Fruit fly (Drosophila melanogaster): ENCODE data around the gene fng.

Gene fng

DNA sequence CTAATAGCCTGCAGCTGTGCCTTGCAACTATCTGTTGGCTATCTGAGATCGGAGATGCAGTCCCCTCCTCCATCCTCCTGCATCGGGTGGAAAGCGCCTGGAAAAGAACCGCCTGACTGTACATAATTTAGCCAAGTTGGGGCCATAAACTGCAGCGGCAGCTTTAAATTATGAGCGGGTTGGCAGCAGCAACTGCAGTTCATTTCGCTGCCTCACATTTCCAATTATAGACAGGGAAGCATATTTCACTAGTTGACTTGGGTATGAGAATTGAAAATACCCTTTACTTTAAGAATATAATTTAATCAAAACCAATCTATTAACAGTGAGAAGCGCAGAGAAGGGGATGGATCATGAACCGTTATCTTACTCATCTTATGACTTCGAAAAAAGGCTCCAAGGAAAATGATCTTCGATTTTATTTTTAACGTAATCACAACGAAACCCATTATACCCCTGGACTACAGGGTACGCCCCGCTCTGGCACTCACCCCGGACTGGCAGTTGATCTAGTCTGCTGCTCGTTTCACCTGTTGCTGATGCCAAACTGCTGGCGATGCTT, 26.2 kb downstream of the fng start (continued):
- TF ChIP-seq usp (GFP tag; optimal IDR thresholded peaks at IDR 0.05), result no peak
- no peak for TF ChIP-seq CHES-1-like (GFP tag; optimal IDR thresholded peaks at IDR 0.05)
- no peak for TF ChIP-seq chm (GFP tag; IDR thresholded peaks at IDR 0.05)
- TF ChIP-seq CG9215 (GFP tag; IDR thresholded peaks at IDR 0.05), result no peak
- TF ChIP-seq Awh (GFP tag; IDR thresholded peaks at IDR 0.05), result 0 out of 2 replicates have a peak, but pooled peaks have one; percentile 26
- TF ChIP-seq gfzf (GFP tag; optimal IDR thresholded peaks at IDR 0.05), result no peak
- peak; percentile 29 for TF ChIP-seq CG13424 (tag; optimal IDR thresholded peaks at IDR 0.05)
- peak; percentile 14 for TF ChIP-seq tio (GFP tag; optimal IDR thresholded peaks at IDR 0.05)
- no peak for TF ChIP-seq wor (GFP tag; IDR thresholded peaks at IDR 0.05)
- TF ChIP-seq danr (GFP tag; IDR thresholded peaks at IDR 0.05), result no peak
- TF ChIP-seq Lpt (GFP tag; optimal IDR thresholded peaks at IDR 0.05), result no peak
- no peak for TF ChIP-seq CG31224 (GFP tag; IDR thresholded peaks at IDR 0.05)
- TF ChIP-seq ems (GFP tag; optimal IDR thresholded peaks at IDR 0.05), result peak; percentile 18
- peak; percentile 22 for TF ChIP-seq CG1647 (GFP tag; optimal IDR thresholded peaks at IDR 0.05)
- peak; percentile 58 for TF ChIP-seq CG6689 (GFP tag; IDR thresholded peaks at IDR 0.05)
- TF ChIP-seq pfk (GFP tag; optimal IDR thresholded peaks at IDR 0.05), result no peak
- TF ChIP-seq lab (GFP tag; optimal IDR thresholded peaks at IDR 0.05), result peak; percentile 6
- no peak for TF ChIP-seq Nf-YB (GFP tag; optimal IDR thresholded peaks at IDR 0.05)
- TF ChIP-seq tll (GFP tag; optimal IDR thresholded peaks at IDR 0.05), result no peak
- peak; percentile 39 for TF ChIP-seq tap (tag; optimal IDR thresholded peaks at IDR 0.05)
- TF ChIP-seq CG17385 (GFP tag; optimal IDR thresholded peaks at IDR 0.05), result no peak
- TF ChIP-seq CG15696 (tag; optimal IDR thresholded peaks at IDR 0.05), result peak; percentile 61
- TF ChIP-seq HHEX (GFP tag; optimal IDR thresholded peaks at IDR 0.05), result peak; percentile 8
- TF ChIP-seq Bteb2 (GFP tag; optimal IDR thresholded peaks at IDR 0.05), result no peak
- no peak for TF ChIP-seq CG34422 (GFP tag; IDR thresholded peaks at IDR 0.05)
- TF ChIP-seq CG15514 (GFP tag; optimal IDR thresholded peaks at IDR 0.05), result no peak
- no peak for TF ChIP-seq CG4854 (GFP tag; optimal IDR thresholded peaks at IDR 0.05)
- TF ChIP-seq dm (GFP tag; optimal IDR thresholded peaks at IDR 0.05), result no peak
- TF ChIP-seq zfh2 (GFP tag; optimal IDR thresholded peaks at IDR 0.05), result no peak
- no peak for TF ChIP-seq CG4282 (GFP tag; optimal IDR thresholded peaks at IDR 0.05)
- peak; percentile 42 for TF ChIP-seq lilli (GFP tag; optimal IDR thresholded peaks at IDR 0.05)
- no peak for TF ChIP-seq Hmr (GFP tag; optimal IDR thresholded peaks at IDR 0.05)
- peak; percentile 50 for TF ChIP-seq CG2875 (GFP tag; optimal IDR thresholded peaks at IDR 0.05)
- 0 out of 2 replicates have a peak, but pooled peaks have one; percentile 13 for TF ChIP-seq Ada2b (GFP tag; IDR thresholded peaks at IDR 0.05)
- TF ChIP-seq maf-S (GFP tag; optimal IDR thresholded peaks at IDR 0.05), result peak; percentile 15
- TF ChIP-seq CG6791 (GFP tag; IDR thresholded peaks at IDR 0.05; ENCODE audit: partially characterized antibody), result no peak
- TF ChIP-seq Doc2 (GFP tag; IDR thresholded peaks at IDR 0.05), result no peak
- TF ChIP-seq CG17186 (GFP tag; optimal IDR thresholded peaks at IDR 0.05), result no peak
- peak; percentile 57 for TF ChIP-seq CG11504 (tag; optimal IDR thresholded peaks at IDR 0.05)
- no peak for TF ChIP-seq Dp (GFP tag; optimal IDR thresholded peaks at IDR 0.05)
- no peak for TF ChIP-seq Trl (optimal IDR thresholded peaks at IDR 0.05)
- TF ChIP-seq Trl (GFP tag; optimal IDR thresholded peaks at IDR 0.05), result peak; percentile 24
- TF ChIP-seq ato (GFP tag; IDR thresholded peaks at IDR 0.05; ENCODE audit: partially characterized antibody), result no peak
- TF ChIP-seq unc-4 (GFP tag; IDR thresholded peaks at IDR 0.05; ENCODE audit: partially characterized antibody), result no peak
- no peak for TF ChIP-seq CG16813 (GFP tag; IDR thresholded peaks at IDR 0.05; ENCODE audit: partially characterized antibody)
- no peak for TF ChIP-seq NFAT (GFP tag; IDR thresholded peaks at IDR 0.05)
- peak; percentile 70 for TF ChIP-seq nmo (GFP tag; optimal IDR thresholded peaks at IDR 0.05)
- TF ChIP-seq CG4360 (GFP tag; IDR thresholded peaks at IDR 0.05), result no peak
- TF ChIP-seq zen (tag; optimal IDR thresholded peaks at IDR 0.05), result peak; percentile 47
- TF ChIP-seq Chrac-16 (GFP tag; optimal IDR thresholded peaks at IDR 0.05), result peak; percentile 61
- no peak for TF ChIP-seq CG7928 (GFP tag; optimal IDR thresholded peaks at IDR 0.05)

All from whole organism, embryonic.